Fruit fly (Drosophila melanogaster) whole organism, pupa: ENCODE results near the gene CG11811.

Experiments
- CG10348 ChIP-seq: fragments of 200-800 bp; sonication (Bioruptor generic); IDR thresholded peaks from 2 replicates; pipeline ENCODE4 v1.3.6; 2022; ENCODE audit warnings: missing biosample characterization, missing genetic modification characterization
- CG12605 ChIP-seq: fragments of 200-800 bp; sonication (Bioruptor generic); IDR thresholded peaks from 2 replicates; pipeline ENCODE4 v1.3.6; 2022; ENCODE audit warnings: missing biosample characterization, missing genetic modification characterization
- CG13204 ChIP-seq: fragments of 200-800 bp; sonication (Bioruptor generic); optimal IDR thresholded peaks from 2 replicates; lab custom pipeline; 2018; ENCODE audit warnings: missing biosample characterization, mild to moderate bottlenecking, missing genetic modification characterization, moderate library complexity
- CG14655 ChIP-seq: fragments of 200-800 bp; sonication (Bioruptor generic); optimal IDR thresholded peaks from 3 replicates; lab custom pipeline; 2017; ENCODE audit warnings: mild to moderate bottlenecking, missing biosample characterization, missing genetic modification reagents, missing genetic modification characterization
- CG15710 ChIP-seq: fragments of 200-800 bp; sonication (Bioruptor generic); optimal IDR thresholded peaks from 2 replicates; lab custom pipeline; 2018; ENCODE audit warnings: missing biosample characterization, mild to moderate bottlenecking, missing genetic modification characterization, moderate library complexity
- CG17806 ChIP-seq: fragments of 200-800 bp; sonication (Bioruptor generic); optimal IDR thresholded peaks from 2 replicates; lab custom pipeline; 2018; ENCODE audit warnings: missing biosample characterization, mild to moderate bottlenecking, missing genetic modification characterization, moderate library complexity
- CG32121 ChIP-seq: fragments of 200-800 bp; sonication (Bioruptor generic); IDR thresholded peaks from 2 replicates; pipeline ENCODE4 v1.3.6; 2022; ENCODE audit warnings: missing biosample characterization, missing genetic modification characterization
- CG34367 ChIP-seq: fragments of 200-800 bp; sonication (Bioruptor generic); optimal IDR thresholded peaks from 2 replicates; lab custom pipeline; 2018; ENCODE audit warnings: missing biosample characterization, mild to moderate bottlenecking, missing genetic modification characterization
- CG4496 ChIP-seq: fragments of 200-800 bp; sonication (Bioruptor generic); IDR thresholded peaks from 3 replicates; pipeline ENCODE4 v1.3.6; 2022; ENCODE audit warnings: missing biosample characterization, missing genetic modification characterization
- CG8159 ChIP-seq: fragments of 200-800 bp; sonication (Bioruptor generic); optimal IDR thresholded peaks from 3 replicates; lab custom pipeline; 2018; ENCODE audit warnings: missing biosample characterization, mild to moderate bottlenecking, missing genetic modification characterization, moderate library complexity
- CG8301 ChIP-seq: fragments of 200-800 bp; sonication (Bioruptor generic); optimal IDR thresholded peaks from 2 replicates; lab custom pipeline; 2018; ENCODE audit warnings: missing biosample characterization, mild to moderate bottlenecking, missing genetic modification characterization
- CG9948 ChIP-seq: fragments of 200-800 bp; sonication (Bioruptor generic); optimal IDR thresholded peaks from 2 replicates; lab custom pipeline; 2018; ENCODE audit warnings: missing biosample characterization, mild to moderate bottlenecking, missing genetic modification characterization, moderate library complexity
- D1 ChIP-seq: fragments of 200-800 bp; sonication (Bioruptor generic); optimal IDR thresholded peaks from 2 replicates; lab custom pipeline; 2018; ENCODE audit warnings: missing biosample characterization, mild to moderate bottlenecking, missing genetic modification characterization, moderate library complexity
- EcR ChIP-seq: fragments of 200-800 bp; sonication (Bioruptor generic); optimal IDR thresholded peaks from 3 replicates; lab custom pipeline; 2019; ENCODE audit warnings: missing biosample characterization, missing genetic modification characterization, mild to moderate bottlenecking, moderate library complexity, missing genetic modification reagents
- Ets98B ChIP-seq: fragments of 200-800 bp; sonication (Bioruptor generic); IDR thresholded peaks from 2 replicates; pipeline ENCODE4 v1.3.6; 2022; ENCODE audit warnings: missing biosample characterization, missing genetic modification characterization
- Pif1A ChIP-seq: fragments of 200-800 bp; sonication (Bioruptor generic); optimal IDR thresholded peaks from 3 replicates; lab custom pipeline; 2016; ENCODE audit warnings: missing biosample characterization, missing genetic modification characterization
- Pif1B ChIP-seq: fragments of 200-800 bp; sonication (Bioruptor generic); optimal IDR thresholded peaks from 3 replicates; lab custom pipeline; 2016; ENCODE audit warnings: missing biosample characterization, missing genetic modification characterization
- Snoo ChIP-seq: fragments of 200-800 bp; sonication (Bioruptor generic); optimal IDR thresholded peaks from 3 replicates; lab custom pipeline; 2017; ENCODE audit warnings: missing biosample characterization, mild to moderate bottlenecking, missing genetic modification characterization, inconsistent platforms
- fd96Ca ChIP-seq: fragments of 200-800 bp; sonication (Bioruptor generic); IDR thresholded peaks from 3 replicates; pipeline ENCODE4 v1.3.6; 2022; ENCODE audit warnings: missing biosample characterization, missing genetic modification characterization
- gl ChIP-seq: fragments of 200-800 bp; sonication (Bioruptor generic); optimal IDR thresholded peaks from 2 replicates; lab custom pipeline; 2018; ENCODE audit warnings: missing biosample characterization, mild to moderate bottlenecking, missing genetic modification characterization
- rn ChIP-seq: fragments of 200-800 bp; sonication (Bioruptor generic); IDR thresholded peaks from 2 replicates; pipeline ENCODE4 v1.3.6; 2022; ENCODE audit warnings: missing biosample characterization, missing genetic modification characterization

CG11811 gene

DNA sequence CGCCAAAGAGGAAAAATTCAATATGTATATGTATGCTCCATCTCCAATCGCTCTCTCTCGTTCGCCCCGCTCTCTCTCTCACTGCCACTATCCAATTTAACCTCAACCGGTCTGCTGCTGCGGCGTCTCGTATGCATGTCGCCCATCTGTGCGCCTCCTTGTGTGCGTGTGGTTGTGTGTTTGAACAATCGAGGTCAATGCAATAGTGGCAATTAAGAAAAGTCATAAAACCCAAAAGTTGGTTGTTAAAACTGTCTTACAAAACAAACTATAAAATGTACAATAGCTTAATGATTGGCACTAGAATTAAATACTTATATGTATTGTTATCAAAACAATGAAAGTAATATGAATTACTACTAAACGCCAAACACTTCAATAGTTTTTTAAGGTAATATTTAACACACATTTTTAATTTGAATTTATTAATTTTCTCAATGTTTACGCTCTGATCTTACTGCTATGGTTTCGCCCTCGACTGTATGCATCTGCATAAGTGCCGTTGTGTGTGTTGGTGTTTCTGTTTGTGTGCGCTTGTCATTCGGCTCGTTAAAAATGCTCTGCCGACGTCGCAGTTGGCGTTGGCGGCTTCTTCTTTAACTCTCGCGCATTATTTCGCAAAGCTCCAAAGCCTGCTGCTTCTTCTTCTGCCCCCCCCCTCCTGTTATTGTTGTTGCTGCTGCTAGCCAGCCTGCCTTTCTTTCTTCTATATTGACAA is 25.2 kb upstream of the CG11811 start:
- TF ChIP-seq CG14655 (GFP tag; lab: Kevin White, UChicago) (peak; percentile 99), CG4496 (GFP tag; lab: Robert Waterston, UW) (peak; percentile 94), Pif1A (GFP tag; lab: Kevin White, UChicago) (peak; percentile 97), Ets98B (GFP tag; lab: Robert Waterston, UW) (peak; percentile 91), CG17806 (tag; lab: Kevin White, UChicago) (peak; percentile 99), CG9948 (peak; percentile 99), Pif1B (GFP tag; lab: Kevin White, UChicago) (peak; percentile 97), CG8301 (peak; percentile 99), CG34367 (tag; lab: Kevin White, UChicago) (peak; percentile 98), CG8159 (peak; percentile 99), D1 (tag; lab: Kevin White, UChicago) (peak; percentile 98), CG32121 (GFP tag; lab: Robert Waterston, UW) (peak; percentile 94), EcR (GFP tag; lab: Kevin White, UChicago) (peak; percentile 68), rn (GFP tag; lab: Robert Waterston, UW) (peak; percentile 93), Snoo (peak; percentile 98), CG10348 (GFP tag; lab: Robert Waterston, UW) (peak; percentile 83; the same call in 1 of the 2 replicates), fd96Ca (GFP tag; lab: Robert Waterston, UW) (peak; percentile 79), CG12605 (peak; percentile 94), CG13204 (GFP tag; lab: Kevin White, UChicago) (peak; percentile 96), CG15710 (peak; percentile 99), gl (tag; lab: Kevin White, UChicago) (peak; percentile 97)

- TF ChIP-seq EcR (GFP tag; lab: Kevin White, UChicago) (peak; percentile 2), fd96Ca (GFP tag; lab: Robert Waterston, UW) (peak; percentile 41; the same call in 2 of the 3 replicates), CG13204 (GFP tag; lab: Kevin White, UChicago) (peak; percentile 61), CG9948 (no peak), CG17806 (tag; lab: Kevin White, UChicago) (no peak), rn (GFP tag; lab: Robert Waterston, UW) (no peak), gl (tag; lab: Kevin White, UChicago) (no peak), CG32121 (GFP tag; lab: Robert Waterston, UW) (0 out of 2 replicates have a peak, but pooled peaks have one; percentile 50), CG34367 (tag; lab: Kevin White, UChicago) (no peak), CG10348 (GFP tag; lab: Robert Waterston, UW) (0 out of 2 replicates have a peak, but pooled peaks have one; percentile 7)
These were observed 24.3 kb upstream of the CG11811 start for dm6 chr3L:10666511-10667003.

- TF ChIP-seq CG13204 (GFP tag; lab: Kevin White, UChicago) (no peak), rn (GFP tag; lab: Robert Waterston, UW) (no peak), Pif1A (GFP tag; lab: Kevin White, UChicago) (no peak), D1 (tag; lab: Kevin White, UChicago) (no peak), Pif1B (GFP tag; lab: Kevin White, UChicago) (no peak), CG4496 (GFP tag; lab: Robert Waterston, UW) (no peak), Ets98B (GFP tag; lab: Robert Waterston, UW) (no peak), CG10348 (GFP tag; lab: Robert Waterston, UW) (no peak), CG34367 (tag; lab: Kevin White, UChicago) (no peak), CG12605 (no peak), fd96Ca (GFP tag; lab: Robert Waterston, UW) (no peak), gl (tag; lab: Kevin White, UChicago) (no peak), Snoo (no peak), CG9948 (no peak), CG8301 (no peak)
These were observed 23.5 kb upstream of the CG11811 start for dm6 chr3L:10667341-10667740.

DNA sequence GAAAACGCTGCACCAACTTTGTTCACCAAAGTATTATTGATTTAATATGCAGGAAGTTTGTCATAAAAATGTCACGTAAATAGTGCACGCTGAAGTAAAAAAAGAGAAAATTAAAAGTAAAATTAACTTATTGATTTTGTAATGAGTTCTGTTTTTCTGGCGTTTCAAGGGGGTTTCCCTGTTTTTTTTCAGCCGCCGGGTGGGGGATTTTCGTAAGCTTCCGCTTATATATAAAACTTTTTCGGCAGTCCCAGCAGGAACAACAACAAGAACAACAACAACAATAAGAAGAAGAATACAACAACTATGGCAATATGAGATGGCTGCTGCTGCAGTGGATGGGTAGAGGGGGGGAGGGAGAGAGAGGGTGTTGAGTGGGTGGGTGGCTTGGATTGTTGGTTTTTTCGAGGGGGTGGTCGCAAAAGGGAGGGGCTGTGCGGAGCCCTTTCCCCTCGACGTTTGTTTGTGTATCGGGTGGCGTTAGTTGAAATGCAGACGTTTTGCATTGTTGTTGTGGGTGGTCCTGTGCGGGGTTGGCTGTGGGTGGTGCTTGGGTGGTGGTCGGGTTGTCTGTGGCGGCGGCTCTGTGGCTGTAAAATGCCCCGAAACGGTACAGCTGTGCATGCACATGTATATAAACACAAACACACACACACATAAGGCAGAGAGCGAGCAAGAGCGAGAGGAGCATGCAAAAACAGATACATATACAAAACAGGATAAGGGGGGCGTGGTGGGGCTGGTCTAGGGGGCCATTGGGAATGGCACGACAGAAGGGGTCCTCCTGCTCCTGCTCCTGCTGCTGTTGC is 21.0 kb upstream of the CG11811 start:
- TF ChIP-seq CG17806 (tag; lab: Kevin White, UChicago), result no peak
- no peak for TF ChIP-seq D1 (tag; lab: Kevin White, UChicago)
- no peak for TF ChIP-seq CG4496 (GFP tag; lab: Robert Waterston, UW)
- no peak for TF ChIP-seq CG32121 (GFP tag; lab: Robert Waterston, UW)
- no peak for TF ChIP-seq CG10348 (GFP tag; lab: Robert Waterston, UW)
- no peak for TF ChIP-seq rn (GFP tag; lab: Robert Waterston, UW)
- TF ChIP-seq CG34367 (tag; lab: Kevin White, UChicago), result no peak
- no peak for TF ChIP-seq CG9948
- TF ChIP-seq Pif1A (GFP tag; lab: Kevin White, UChicago), result no peak
- TF ChIP-seq CG8159, result no peak
- TF ChIP-seq Snoo, result no peak
- no peak for TF ChIP-seq CG12605
- TF ChIP-seq CG14655 (GFP tag; lab: Kevin White, UChicago), result no peak
- TF ChIP-seq Ets98B (GFP tag; lab: Robert Waterston, UW), result no peak
- TF ChIP-seq CG15710, result no peak
- no peak for TF ChIP-seq EcR (GFP tag; lab: Kevin White, UChicago)
- no peak for TF ChIP-seq CG8301
- TF ChIP-seq fd96Ca (GFP tag; lab: Robert Waterston, UW), result no peak
- no peak for TF ChIP-seq Pif1B (GFP tag; lab: Kevin White, UChicago)
